Worm (Caenorhabditis elegans): Measurements from ENCODE around the gene clc-5.

- no peak for TF ChIP-seq die-1 (tag; optimal IDR thresholded peaks at IDR 0.05)
- TF ChIP-seq B0261.1 (tag; optimal IDR thresholded peaks at IDR 0.05), result no peak
- no peak for TF ChIP-seq hmg-20 (GFP tag; IDR thresholded peaks at IDR 0.05)
Measured at ce11 chrX:7478948-7479347, 45.6 kb downstream of the clc-5 start, which contains the start of gene mek-1.

Measured in whole organism, young adult.